Fruit fly (Drosophila melanogaster) whole organism, embryonic: ENCODE results near the gene sicily.

Source experiments
- CG11456 ChIP-seq: fragments of 200-800 bp; sonication (Bioruptor generic); IDR thresholded peaks from 3 replicates; pipeline ENCODE4 v1.3.6; 2022; ENCODE audit warnings: missing biosample characterization, missing genetic modification characterization
- CG14860 ChIP-seq: fragments of 200-800 bp; sonication (Bioruptor generic); IDR thresholded peaks from 3 replicates; pipeline ENCODE4 v1.3.6; 2022; ENCODE audit warnings: missing biosample characterization, missing genetic modification characterization; ENCODE audit not compliant: partially characterized antibody
- CG15479 ChIP-seq: fragments of 200-800 bp; sonication (Bioruptor generic); optimal IDR thresholded peaks from 3 replicates; lab custom pipeline; 2019; ENCODE audit warnings: missing biosample characterization, mild to moderate bottlenecking, missing genetic modification characterization, moderate library complexity
- CG1647 ChIP-seq: fragments of 200-800 bp; sonication (Bioruptor generic); optimal IDR thresholded peaks from 3 replicates; lab custom pipeline; 2016; ENCODE audit warnings: missing biosample characterization, missing genetic modification characterization
- CG32772 ChIP-seq: fragments of 200-800 bp; sonication (Bioruptor generic); IDR thresholded peaks from 2 replicates; pipeline ENCODE4 v1.3.6; 2022; ENCODE audit warnings: missing biosample characterization, missing genetic modification characterization
- Fer1 ChIP-seq: fragments of 200-800 bp; sonication (Bioruptor generic); optimal IDR thresholded peaks from 2 replicates; lab custom pipeline; 2017; ENCODE audit warnings: missing biosample characterization, mild to moderate bottlenecking, missing genetic modification characterization
- HHEX ChIP-seq: fragments of 200-800 bp; sonication (Bioruptor generic); optimal IDR thresholded peaks from 3 replicates; lab custom pipeline; 2017; ENCODE audit warnings: missing biosample characterization, mild to moderate bottlenecking, missing genetic modification characterization, missing genetic modification reagents
- Hr51 ChIP-seq, 2 experiments: fragments of 200-800 bp; sonication (Bioruptor generic); optimal IDR thresholded peaks; 2 replicates in 1 of 2; 3 replicates in 1 of 2; lab custom pipeline; 2016 to 2018; ENCODE audit warnings: missing biosample characterization in 2 of 2, missing genetic modification characterization in 2 of 2, mild to moderate bottlenecking in 1 of 2, moderate library complexity in 1 of 2
- Max ChIP-seq: fragments of 200-800 bp; sonication (Bioruptor generic); optimal IDR thresholded peaks from 2 replicates; lab custom pipeline; 2016; ENCODE audit warnings: missing biosample characterization, mild to moderate bottlenecking, missing genetic modification characterization
- cato ChIP-seq: fragments of 200-800 bp; sonication (Bioruptor generic); optimal IDR thresholded peaks from 2 replicates; lab custom pipeline; 2016; ENCODE audit warnings: missing biosample characterization, missing genetic modification characterization, borderline replicate concordance
- fu2 ChIP-seq: fragments of 200-800 bp; sonication (Bioruptor generic); optimal IDR thresholded peaks from 2 replicates; lab custom pipeline; 2016; ENCODE audit warnings: missing biosample characterization, missing genetic modification characterization

dm6 chrX:11855950-11856349 lies 35.6 kb upstream of the sicily start:
- TF ChIP-seq CG14860 (GFP tag; lab: Robert Waterston, UW) (no peak), Fer1 (GFP tag; lab: Kevin White, UChicago) (no peak), cato (GFP tag; lab: Kevin White, UChicago) (no peak), fu2 (GFP tag; lab: Kevin White, UChicago) (no peak), Max (GFP tag; lab: Kevin White, UChicago) (no peak), Hr51 (GFP tag; optimal IDR thresholded peaks at IDR 0.05; lab: Kevin White, UChicago) (no peak), CG32772 (GFP tag; lab: Robert Waterston, UW) (no peak), CG1647 (GFP tag; lab: Kevin White, UChicago) (no peak), HHEX (GFP tag; lab: Kevin White, UChicago) (no peak), CG15479 (no peak), CG11456 (GFP tag; lab: Robert Waterston, UW) (no peak)
